Worm (Caenorhabditis elegans) whole organism, L1 larva: ENCODE data around the gene nhr-277.

ENCODE experiments used
- C34B4.2 ChIP-seq: sonication (generic microtip); optimal IDR thresholded peaks from 2 replicates; lab custom pipeline; 2017; ENCODE audit warnings: mild to moderate bottlenecking, missing genetic modification characterization, missing compliant biosample characterization
- F16B12.6 ChIP-seq: fragments of 150-350 bp; optimal IDR thresholded peaks from 2 replicates; lab custom pipeline; 2014; ENCODE audit warnings: missing biosample characterization, missing genetic modification characterization
- ceh-82 ChIP-seq, 3 experiments: fragments of 150-350 bp in 1 of 3; sonication (generic microtip) in 2 of 3; optimal IDR thresholded peaks; 2 replicates each; lab custom pipeline; 2014 to 2017; ENCODE audit warnings: missing biosample characterization in 3 of 3, missing genetic modification characterization in 3 of 3
- egl-27 ChIP-seq, 2 experiments: fragments of 150-350 bp in 1 of 2; sonication (generic microtip); optimal IDR thresholded peaks; 3 replicates each; lab custom pipeline; 2017 to 2018; ENCODE audit warnings: missing biosample characterization in 2 of 2, missing genetic modification characterization in 2 of 2, missing genetic modification reagents in 2 of 2
- lsy-2 ChIP-seq, 2 experiments: fragments of 150-350 bp; optimal IDR thresholded peaks; 2 replicates each; lab custom pipeline; 2014; ENCODE audit warnings: missing biosample characterization in 2 of 2, missing genetic modification characterization in 2 of 2
- mdl-1 ChIP-seq, 2 experiments: fragments of 150-350 bp; optimal IDR thresholded peaks; 2 replicates each; lab custom pipeline; 2014 to 2017; ENCODE audit warnings: missing biosample characterization in 2 of 2, missing genetic modification characterization in 2 of 2, inconsistent platforms in 1 of 2
- mep-1 ChIP-seq: fragments of 150-350 bp; optimal IDR thresholded peaks from 2 replicates; lab custom pipeline; 2014; ENCODE audit warnings: missing biosample characterization, missing genetic modification characterization
- nhr-12 ChIP-seq: sonication (generic microtip); optimal IDR thresholded peaks from 2 replicates; lab custom pipeline; 2017; ENCODE audit warnings: missing biosample characterization, missing genetic modification characterization
- nhr-76 ChIP-seq: sonication (generic microtip); optimal IDR thresholded peaks from 2 replicates; lab custom pipeline; 2017; ENCODE audit warnings: missing biosample characterization, missing genetic modification characterization
- pqm-1 ChIP-seq: sonication (generic microtip); optimal IDR thresholded peaks from 3 replicates; lab custom pipeline; 2017; ENCODE audit warnings: missing biosample characterization, missing genetic modification characterization
- sox-4 ChIP-seq: sonication (generic microtip); optimal IDR thresholded peaks from 2 replicates; lab custom pipeline; 2016; ENCODE audit warnings: missing genetic modification characterization, missing compliant biosample characterization
- sup-37 ChIP-seq: fragments of 200-800 bp; sonication (Bioruptor generic); optimal IDR thresholded peaks from 2 replicates; lab custom pipeline; 2018; ENCODE audit warnings: mild to moderate bottlenecking, missing genetic modification characterization, missing compliant biosample characterization
- ztf-4 ChIP-seq: fragments of 150-350 bp; optimal IDR thresholded peaks from 2 replicates; lab custom pipeline; 2014; ENCODE audit warnings: missing biosample characterization, missing genetic modification characterization

ce11 chrIV:2710203-2710935 lies 32.4 kb upstream of the nhr-277 start, which contains the start of gene Y94H6A.10:
- TF ChIP-seq egl-27 (tag; optimal IDR thresholded peaks at IDR 0.05; lab: Kevin White, UChicago) (no peak), ztf-4 (tag; lab: Kevin White, UChicago) (no peak), mdl-1 (tag; optimal IDR thresholded peaks at IDR 0.05; lab: Kevin White, UChicago) (no peak), sox-4 (no peak), nhr-76 (no peak), ceh-82 (tag; optimal IDR thresholded peaks at IDR 0.05; lab: Kevin White, UChicago) (no peak), F16B12.6 (no peak), nhr-12 (tag; lab: Kevin White, UChicago) (no peak), C34B4.2 (tag; lab: Kevin White, UChicago) (no peak), mep-1 (tag; lab: Kevin White, UChicago) (no peak), pqm-1 (tag; lab: Kevin White, UChicago) (no peak), sup-37 (GFP tag; lab: Kevin White, UChicago) (no peak), lsy-2 (tag; optimal IDR thresholded peaks at IDR 0.05; lab: Kevin White, UChicago) (no peak)
